Worm (Caenorhabditis elegans) whole organism, early embryonic: ENCODE data around the gene srh-219.

Experiments
- B0310.2 ChIP-seq: sonication (generic microtip); optimal IDR thresholded peaks from 2 replicates; lab custom pipeline; 2016; ENCODE audit warnings: mild to moderate bottlenecking, missing genetic modification characterization, missing compliant biosample characterization
- F13C5.2 ChIP-seq: sonication (generic microtip); optimal IDR thresholded peaks from 2 replicates; lab custom pipeline; 2017; ENCODE audit warnings: mild to moderate bottlenecking, missing genetic modification characterization, inconsistent platforms, missing compliant biosample characterization
- aly-1 ChIP-seq: sonication (generic microtip); optimal IDR thresholded peaks from 2 replicates; lab custom pipeline; 2016; ENCODE audit warnings: missing genetic modification characterization, missing compliant biosample characterization
- ama-1 ChIP-seq: fragments of 150-350 bp; optimal IDR thresholded peaks from 2 replicates; lab custom pipeline; 2014
- ceh-13 ChIP-seq: fragments of 200-800 bp; sonication (Bioruptor generic); optimal IDR thresholded peaks from 2 replicates; lab custom pipeline; 2018; ENCODE audit warnings: mild to moderate bottlenecking, missing genetic modification characterization, missing compliant biosample characterization
- ceh-36 ChIP-seq: sonication (generic microtip); optimal IDR thresholded peaks from 2 replicates; lab custom pipeline; 2016; ENCODE audit warnings: missing genetic modification characterization, inconsistent platforms, missing compliant biosample characterization
- ets-7 ChIP-seq: sonication (generic microtip); optimal IDR thresholded peaks from 2 replicates; lab custom pipeline; 2016; ENCODE audit warnings: missing genotype, missing genetic modification characterization, missing compliant biosample characterization
- flt-1 ChIP-seq: fragments of 200-800 bp; sonication (Bioruptor generic); IDR thresholded peaks from 2 replicates; pipeline ENCODE4 v1.3.6; 2022; ENCODE audit warnings: missing genetic modification characterization, missing compliant biosample characterization
- hmbx-1 ChIP-seq: sonication (generic microtip); optimal IDR thresholded peaks from 2 replicates; lab custom pipeline; 2016; ENCODE audit warnings: mild to moderate bottlenecking, missing genetic modification characterization, missing compliant biosample characterization
- hmg-4 ChIP-seq: fragments of 200-800 bp; sonication (Bioruptor generic); optimal IDR thresholded peaks from 2 replicates; lab custom pipeline; 2018; ENCODE audit warnings: mild to moderate bottlenecking, missing genetic modification characterization, missing compliant biosample characterization
- hnd-1 ChIP-seq: sonication (generic microtip); optimal IDR thresholded peaks from 2 replicates; lab custom pipeline; 2016; ENCODE audit warnings: missing genetic modification characterization, missing compliant biosample characterization
- pes-1 ChIP-seq: fragments of 200-800 bp; sonication (Bioruptor generic); IDR thresholded peaks from 2 replicates; pipeline ENCODE4 v1.3.6; 2022; ENCODE audit warnings: missing genetic modification reagents, missing genetic modification characterization, missing compliant biosample characterization
- scrt-1 ChIP-seq: fragments of 200-800 bp; sonication (Bioruptor generic); IDR thresholded peaks from 2 replicates; pipeline ENCODE4 v1.3.6; 2022; ENCODE audit warnings: missing genetic modification characterization, missing compliant biosample characterization
- sea-1 ChIP-seq: fragments of 200-800 bp; sonication (Bioruptor generic); conservative IDR thresholded peaks from 2 replicates; pipeline ENCODE4 v1.3.6; 2022; ENCODE audit warnings: missing genetic modification characterization, missing compliant biosample characterization
- tbx-11 ChIP-seq: fragments of 200-800 bp; sonication (Bioruptor generic); IDR thresholded peaks from 2 replicates; pipeline ENCODE4 v1.3.6; 2022; ENCODE audit warnings: missing genetic modification characterization, missing compliant biosample characterization
- tbx-37 ChIP-seq: fragments of 200-800 bp; sonication (Bioruptor generic); conservative IDR thresholded peaks from 2 replicates; pipeline ENCODE4 v1.3.6; 2022; ENCODE audit warnings: missing genetic modification reagents, missing genetic modification characterization, missing compliant biosample characterization
- tra-4 ChIP-seq: sonication (generic microtip); optimal IDR thresholded peaks from 2 replicates; lab custom pipeline; 2017; ENCODE audit warnings: missing genetic modification characterization, missing compliant biosample characterization

srh-219 gene

DNA sequence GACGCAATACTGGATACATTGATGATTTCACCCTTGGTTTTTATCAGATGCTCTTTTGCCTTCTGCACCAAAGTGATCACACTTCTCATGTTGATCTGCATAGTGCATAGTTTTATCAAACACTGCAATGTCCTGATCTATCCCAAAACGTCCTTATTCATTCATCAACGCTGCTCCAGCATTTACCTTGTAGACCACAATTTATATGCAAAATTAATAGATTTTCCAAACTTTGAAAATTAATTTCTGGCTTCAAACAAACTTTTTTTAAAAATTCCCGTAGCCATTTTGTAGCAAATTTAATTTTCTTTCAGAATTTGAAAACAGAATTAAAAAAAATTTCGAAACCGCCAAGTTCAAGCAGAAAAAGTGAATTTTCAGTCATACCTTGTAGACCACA lies 10.7 kb upstream of the srh-219 start, which contains the start of gene C06B8.3:
Gene C06B8.3, minus strand, starts transcription at position 101 of the 400 bp plus-strand sequence.
- no peak for TF ChIP-seq hmg-4 (GFP tag; lab: Kevin White, UChicago)
- no peak for TF ChIP-seq ceh-13 (GFP tag; lab: Kevin White, UChicago)
- TF ChIP-seq ceh-36 (tag; lab: Kevin White, UChicago), result no peak
- TF ChIP-seq pes-1 (GFP tag; lab: Robert Waterston, UW), result no peak
- TF ChIP-seq B0310.2, result no peak
- no peak for TF ChIP-seq tbx-11
- no peak for TF ChIP-seq aly-1 (tag; lab: Kevin White, UChicago)
- no peak for TF ChIP-seq ama-1 (lab: Kevin White, UChicago)

DNA sequence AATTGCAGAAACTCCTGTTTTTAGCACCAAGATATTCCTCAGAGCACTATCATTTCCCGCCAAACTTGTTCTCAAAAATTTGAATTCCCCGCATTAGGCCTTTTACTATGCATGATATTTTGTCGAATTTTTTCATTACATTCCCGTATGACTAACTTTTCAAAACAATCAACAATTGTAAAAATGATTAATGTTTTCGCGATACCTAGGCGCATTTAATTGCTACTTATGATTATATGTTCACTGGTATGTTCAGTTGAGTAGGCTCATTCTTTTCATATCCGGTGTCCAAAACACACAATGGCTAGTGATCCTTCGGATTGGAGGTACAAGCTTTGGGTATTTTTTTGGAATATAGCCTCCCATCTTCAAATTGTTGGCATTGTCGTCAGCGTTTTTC lies 7.5 kb upstream of the srh-219 start, which contains the start of gene srw-21:
Gene srw-21, plus strand, starts transcription at position 301 of the 400 bp plus-strand sequence.
- TF ChIP-seq ets-7, result no peak
- no peak for TF ChIP-seq B0310.2

ce11 chrV:15492518-15492917 lies 2.8 kb upstream of the srh-219 start, which contains the start of gene str-264:
Gene str-264, minus strand, starts transcription at chrV:15492618.
- TF ChIP-seq flt-1 (GFP tag; lab: Robert Waterston, UW), result no peak
- TF ChIP-seq sea-1 (GFP tag; lab: Robert Waterston, UW), result no peak
- TF ChIP-seq tra-4, result no peak
- no peak for TF ChIP-seq ceh-36 (tag; lab: Kevin White, UChicago)
- TF ChIP-seq aly-1 (tag; lab: Kevin White, UChicago), result no peak

ce11 chrV:15493680-15494079 lies 1.6 kb upstream of the srh-219 start, which contains the start of gene srh-218:
Gene srh-218, plus strand, starts transcription at chrV:15493980.
- no peak for TF ChIP-seq flt-1 (GFP tag; lab: Robert Waterston, UW)
- no peak for TF ChIP-seq ceh-36 (tag; lab: Kevin White, UChicago)
- TF ChIP-seq tbx-11, result no peak
- no peak for TF ChIP-seq ets-7
- TF ChIP-seq F13C5.2 (tag; lab: Kevin White, UChicago), result no peak
- TF ChIP-seq ama-1 (lab: Kevin White, UChicago), result no peak
- TF ChIP-seq pes-1 (GFP tag; lab: Robert Waterston, UW), result no peak
- TF ChIP-seq tra-4, result no peak
- TF ChIP-seq scrt-1 (GFP tag; lab: Robert Waterston, UW), result no peak
- no peak for TF ChIP-seq hnd-1

DNA sequence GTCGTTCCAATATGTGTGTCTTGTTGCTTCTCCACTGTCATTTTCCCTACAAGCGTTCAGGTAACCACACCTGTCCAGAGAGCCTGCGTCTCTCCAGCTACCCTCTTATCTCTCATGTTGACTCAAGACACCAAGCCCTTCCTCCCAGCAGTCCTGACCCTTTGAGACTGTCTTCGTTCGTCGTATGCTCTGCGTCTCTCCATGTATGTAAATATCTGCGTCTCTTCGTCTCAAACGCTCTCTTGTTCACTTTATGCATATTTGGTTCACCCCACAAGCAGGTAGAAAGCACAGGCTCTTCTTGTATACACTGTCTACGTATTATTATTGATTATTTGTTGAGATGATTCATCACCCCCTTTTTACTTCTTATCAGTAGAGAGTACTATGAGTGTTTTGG lies 2.5 kb downstream of the srh-219 start:
- TF ChIP-seq sea-1 (GFP tag; lab: Robert Waterston, UW), result no peak
- no peak for TF ChIP-seq hmbx-1 (tag; lab: Kevin White, UChicago)
- TF ChIP-seq flt-1 (GFP tag; lab: Robert Waterston, UW), result no peak
- no peak for TF ChIP-seq hnd-1
- TF ChIP-seq tra-4, result no peak
- TF ChIP-seq tbx-11, result no peak
- TF ChIP-seq ceh-13 (GFP tag; lab: Kevin White, UChicago), result no peak
- no peak for TF ChIP-seq ceh-36 (tag; lab: Kevin White, UChicago)
- no peak for TF ChIP-seq ama-1 (lab: Kevin White, UChicago)
- no peak for TF ChIP-seq scrt-1 (GFP tag; lab: Robert Waterston, UW)
- no peak for TF ChIP-seq tbx-37 (GFP tag; lab: Robert Waterston, UW)
- no peak for TF ChIP-seq B0310.2
- TF ChIP-seq pes-1 (GFP tag; lab: Robert Waterston, UW), result no peak
- TF ChIP-seq hmg-4 (GFP tag; lab: Kevin White, UChicago), result no peak
- TF ChIP-seq aly-1 (tag; lab: Kevin White, UChicago), result no peak
- TF ChIP-seq F13C5.2 (tag; lab: Kevin White, UChicago), result no peak
- TF ChIP-seq ets-7, result no peak

- TF ChIP-seq F13C5.2 (tag; lab: Kevin White, UChicago), result no peak
- no peak for TF ChIP-seq hnd-1
- no peak for TF ChIP-seq tbx-11
- no peak for TF ChIP-seq pes-1 (GFP tag; lab: Robert Waterston, UW)
- no peak for TF ChIP-seq hmg-4 (GFP tag; lab: Kevin White, UChicago)
- no peak for TF ChIP-seq flt-1 (GFP tag; lab: Robert Waterston, UW)
- TF ChIP-seq ceh-13 (GFP tag; lab: Kevin White, UChicago), result no peak
- TF ChIP-seq aly-1 (tag; lab: Kevin White, UChicago), result no peak
- no peak for TF ChIP-seq ama-1 (lab: Kevin White, UChicago)
- TF ChIP-seq tbx-37 (GFP tag; lab: Robert Waterston, UW), result no peak
- TF ChIP-seq sea-1 (GFP tag; lab: Robert Waterston, UW), result no peak
- no peak for TF ChIP-seq scrt-1 (GFP tag; lab: Robert Waterston, UW)
- no peak for TF ChIP-seq hmbx-1 (tag; lab: Kevin White, UChicago)
- no peak for TF ChIP-seq ets-7
Measured at ce11 chrV:15498434-15498833, 3.2 kb downstream of the srh-219 start, which contains the start of gene C06B8.7. Gene C06B8.7, plus strand, starts transcription at chrV:15498734.

DNA sequence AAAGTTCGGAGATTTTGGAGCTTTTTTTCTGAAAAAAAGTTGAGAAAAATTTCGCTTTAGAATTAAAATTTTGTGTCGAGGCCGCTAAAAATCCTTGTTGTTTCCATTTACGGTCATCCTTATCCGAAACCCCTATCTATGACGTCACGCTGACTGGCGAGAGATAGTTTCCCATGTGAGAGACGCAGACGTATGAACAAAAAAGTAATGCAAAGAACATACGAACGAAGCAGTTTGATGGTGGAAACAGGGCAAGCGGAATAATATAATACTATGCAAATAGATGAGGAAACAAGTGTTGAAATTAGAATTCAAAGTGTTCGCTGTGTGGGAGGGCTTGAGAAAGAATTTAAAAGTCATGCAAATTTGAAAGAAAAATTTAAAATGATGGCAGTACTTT lies 3.8 kb downstream of the srh-219 start:
- TF ChIP-seq ceh-13 (GFP tag; lab: Kevin White, UChicago) (no peak), F13C5.2 (tag; lab: Kevin White, UChicago) (no peak), hnd-1 (no peak), flt-1 (GFP tag; lab: Robert Waterston, UW) (no peak), ceh-36 (tag; lab: Kevin White, UChicago) (no peak), hmg-4 (GFP tag; lab: Kevin White, UChicago) (no peak), tbx-37 (GFP tag; lab: Robert Waterston, UW) (no peak)

DNA sequence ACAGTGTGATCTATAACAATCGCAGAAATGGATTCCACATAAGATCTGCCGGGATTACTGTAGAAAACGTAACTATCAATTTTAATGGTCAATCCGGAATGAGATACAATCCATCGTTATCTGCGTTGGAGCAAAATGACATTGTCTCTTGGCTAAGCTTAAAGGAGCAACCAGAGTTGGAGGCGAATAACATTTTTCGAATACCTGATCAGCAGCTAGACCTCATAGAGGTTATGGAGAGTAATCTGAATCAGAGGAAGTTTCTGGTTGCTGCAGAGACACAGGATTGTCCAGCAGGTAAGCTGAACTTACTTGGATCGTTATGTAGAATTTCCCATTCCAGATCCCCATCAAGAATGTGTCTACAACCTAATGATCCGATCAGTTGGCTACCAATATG lies 8.3 kb downstream of the srh-219 start:
- TF ChIP-seq sea-1 (GFP tag; lab: Robert Waterston, UW), result no peak
- no peak for TF ChIP-seq hmg-4 (GFP tag; lab: Kevin White, UChicago)
- TF ChIP-seq tbx-11, result no peak
- no peak for TF ChIP-seq B0310.2
- TF ChIP-seq hmbx-1 (tag; lab: Kevin White, UChicago), result no peak
- no peak for TF ChIP-seq scrt-1 (GFP tag; lab: Robert Waterston, UW)
- TF ChIP-seq hnd-1, result no peak
- TF ChIP-seq ceh-13 (GFP tag; lab: Kevin White, UChicago), result no peak
- TF ChIP-seq tra-4, result no peak
- no peak for TF ChIP-seq aly-1 (tag; lab: Kevin White, UChicago)
